Worm (Caenorhabditis elegans): ENCODE results near the gene F10E9.1.

The F10E9.1 gene

ce11 chrIII:8305304-8305703, 17.7 kb upstream of the F10E9.1 start:
- TF ChIP-seq elt-3 (tag; optimal IDR thresholded peaks at IDR 0.05), result no peak
- no peak for TF ChIP-seq blmp-1 (tag; optimal IDR thresholded peaks at IDR 0.05)
- TF ChIP-seq sem-2 (GFP tag; optimal IDR thresholded peaks at IDR 0.05), result no peak
- TF ChIP-seq ceh-83 (GFP tag; optimal IDR thresholded peaks at IDR 0.05), result no peak
- TF ChIP-seq unc-120 (tag; optimal IDR thresholded peaks at IDR 0.05; ENCODE audit: poor library complexity, severe bottlenecking), result no peak
- no peak for TF ChIP-seq lin-13 (tag; optimal IDR thresholded peaks at IDR 0.05)
- no peak for TF ChIP-seq tbx-8 (GFP tag; optimal IDR thresholded peaks at IDR 0.05)
- TF ChIP-seq mep-1 (tag; optimal IDR thresholded peaks at IDR 0.05), result no peak
- TF ChIP-seq drap-1 (GFP tag; optimal IDR thresholded peaks at IDR 0.05), result no peak
- TF ChIP-seq pha-4 (tag; optimal IDR thresholded peaks at IDR 0.05), result no peak
- TF ChIP-seq unc-39 (tag; optimal IDR thresholded peaks at IDR 0.05), result no peak
- TF ChIP-seq nhr-28 (tag; optimal IDR thresholded peaks at IDR 0.05), result no peak
- no peak for TF ChIP-seq snpc-4 (tag; optimal IDR thresholded peaks at IDR 0.05)
- no peak for TF ChIP-seq nhr-76 (tag; optimal IDR thresholded peaks at IDR 0.05)
- TF ChIP-seq ztf-11 (tag; optimal IDR thresholded peaks at IDR 0.05), result no peak

ce11 chrIII:8305816-8306215, 17.1 kb upstream of the F10E9.1 start:
- TF ChIP-seq zip-8 (tag; optimal IDR thresholded peaks at IDR 0.05), result no peak

ce11 chrIII:8307356-8307755, 15.6 kb upstream of the F10E9.1 start, which contains the start of the genes F10E9.7 and F10E9.5:
TSS of gene F10E9.7 (minus strand) at chrIII:8307441.
TSS of gene F10E9.5 (plus strand) at chrIII:8307592.
- peak; percentile 30 for TF ChIP-seq lin-13 (tag; optimal IDR thresholded peaks at IDR 0.05)
- TF ChIP-seq ces-1 (GFP tag; optimal IDR thresholded peaks at IDR 0.05), result peak; percentile 70
- no peak for TF ChIP-seq tbx-8 (GFP tag; optimal IDR thresholded peaks at IDR 0.05)
- peak; percentile 15 for TF ChIP-seq nhr-237 (tag; optimal IDR thresholded peaks at IDR 0.05)
- TF ChIP-seq nhr-12 (tag; optimal IDR thresholded peaks at IDR 0.05), result no peak
- no peak for TF ChIP-seq mab-5 (tag; optimal IDR thresholded peaks at IDR 0.05)
- TF ChIP-seq mls-2 (tag; optimal IDR thresholded peaks at IDR 0.05), result no peak
- TF ChIP-seq hlh-1 (tag; optimal IDR thresholded peaks at IDR 0.05), result no peak
- peak; percentile 54 for TF ChIP-seq sptf-1 (tag; optimal IDR thresholded peaks at IDR 0.05)
- TF ChIP-seq blmp-1 (tag; optimal IDR thresholded peaks at IDR 0.05), result no peak
- peak; percentile 26 for TF ChIP-seq nhr-2 (tag; optimal IDR thresholded peaks at IDR 0.05)
- no peak for TF ChIP-seq unc-39 (tag; optimal IDR thresholded peaks at IDR 0.05)
- peak; percentile 74 for TF ChIP-seq lsy-2 (tag; optimal IDR thresholded peaks at IDR 0.05)
- peak; percentile 38 for TF ChIP-seq ceh-39 (tag; optimal IDR thresholded peaks at IDR 0.05)
- no peak for TF ChIP-seq cnd-1 (tag; optimal IDR thresholded peaks at IDR 0.05)
- TF ChIP-seq pha-4 (tag; optimal IDR thresholded peaks at IDR 0.05), result no peak
- peak; percentile 61 for TF ChIP-seq mep-1 (tag; optimal IDR thresholded peaks at IDR 0.05)

ce11 chrIII:8308238-8308637, 14.7 kb upstream of the F10E9.1 start, which contains the start of gene F10E9.4:
TSS of gene F10E9.4 (plus strand) at chrIII:8308538.
- TF ChIP-seq unc-39 (tag; optimal IDR thresholded peaks at IDR 0.05) (no peak), M03D4.4 (tag; optimal IDR thresholded peaks at IDR 0.05) (no peak), ztf-11 (tag; optimal IDR thresholded peaks at IDR 0.05) (no peak), ceh-83 (GFP tag; optimal IDR thresholded peaks at IDR 0.05) (no peak), elt-1 (tag; optimal IDR thresholded peaks at IDR 0.05; ENCODE audit: borderline replicate concordance, insufficient read depth) (no peak), zip-8 (tag; optimal IDR thresholded peaks at IDR 0.05) (no peak), lin-13 (tag; optimal IDR thresholded peaks at IDR 0.05) (no peak), blmp-1 (tag; optimal IDR thresholded peaks at IDR 0.05) (no peak), lin-32 (GFP tag; optimal IDR thresholded peaks at IDR 0.05) (no peak), flh-1 (GFP tag; optimal IDR thresholded peaks at IDR 0.05) (no peak), mab-5 (tag; optimal IDR thresholded peaks at IDR 0.05) (no peak), mls-2 (tag; optimal IDR thresholded peaks at IDR 0.05) (no peak), nhr-237 (tag; optimal IDR thresholded peaks at IDR 0.05) (no peak), cnd-1 (tag; optimal IDR thresholded peaks at IDR 0.05) (no peak), bed-3 (GFP tag; optimal IDR thresholded peaks at IDR 0.05) (no peak), snpc-4 (tag; optimal IDR thresholded peaks at IDR 0.05) (no peak), ces-1 (GFP tag; optimal IDR thresholded peaks at IDR 0.05) (no peak), hlh-1 (tag; optimal IDR thresholded peaks at IDR 0.05) (no peak), nhr-28 (tag; optimal IDR thresholded peaks at IDR 0.05) (no peak), nhr-12 (tag; optimal IDR thresholded peaks at IDR 0.05) (no peak)
